Fruit fly (Drosophila melanogaster) whole organism, embryonic: ENCODE data around the gene da.

Experiments
- Atf6 ChIP-seq: fragments of 200-800 bp; sonication (Bioruptor generic); IDR thresholded peaks from 2 replicates; pipeline ENCODE4 v1.3.6; 2022; ENCODE audit warnings: missing biosample characterization, missing genetic modification characterization
- BEAF-32 ChIP-seq: fragments of 200-800 bp; sonication (Bioruptor generic); optimal IDR thresholded peaks from 3 replicates; lab custom pipeline; 2017; ENCODE audit warnings: missing biosample characterization, missing genetic modification characterization, mild to moderate bottlenecking, moderate library complexity, missing genetic modification reagents
- BtbVII ChIP-seq: fragments of 200-800 bp; sonication (Bioruptor generic); optimal IDR thresholded peaks from 3 replicates; lab custom pipeline; 2017; ENCODE audit warnings: missing biosample characterization, mild to moderate bottlenecking, missing genetic modification characterization
- C15 ChIP-seq: fragments of 200-800 bp; sonication (Bioruptor generic); IDR thresholded peaks from 3 replicates; pipeline ENCODE4 v1.3.6; 2022; ENCODE audit warnings: missing biosample characterization, missing genetic modification characterization
- CG10267 ChIP-seq: fragments of 200-800 bp; sonication (Bioruptor generic); optimal IDR thresholded peaks from 2 replicates; lab custom pipeline; 2018; ENCODE audit warnings: missing biosample characterization, mild to moderate bottlenecking, missing genetic modification characterization, moderate library complexity
- CG1233 ChIP-seq: fragments of 200-800 bp; sonication (Bioruptor generic); optimal IDR thresholded peaks from 4 replicates; lab custom pipeline; 2018; ENCODE audit warnings: missing biosample characterization, mild to moderate bottlenecking, missing genetic modification characterization
- CG13123 ChIP-seq: fragments of 200-800 bp; sonication (Bioruptor generic); optimal IDR thresholded peaks from 2 replicates; lab custom pipeline; 2016; ENCODE audit warnings: missing biosample characterization, missing genetic modification characterization
- CG13296 ChIP-seq: fragments of 200-800 bp; sonication (Bioruptor generic); optimal IDR thresholded peaks from 3 replicates; lab custom pipeline; 2018; ENCODE audit warnings: missing biosample characterization, mild to moderate bottlenecking, missing genetic modification characterization
- CG14710 ChIP-seq: fragments of 200-800 bp; sonication (Bioruptor generic); optimal IDR thresholded peaks from 3 replicates; lab custom pipeline; 2019; ENCODE audit warnings: missing biosample characterization, mild to moderate bottlenecking, missing genetic modification characterization, moderate library complexity
- CG15073 ChIP-seq: fragments of 200-800 bp; sonication (Bioruptor generic); optimal IDR thresholded peaks from 2 replicates; lab custom pipeline; 2016; ENCODE audit warnings: missing biosample characterization, missing genetic modification characterization
- CG2875 ChIP-seq: fragments of 200-800 bp; sonication (Bioruptor generic); optimal IDR thresholded peaks from 2 replicates; lab custom pipeline; 2017; ENCODE audit warnings: missing biosample characterization, mild to moderate bottlenecking, missing genetic modification characterization, missing genetic modification reagents
- CG3847 ChIP-seq: fragments of 200-800 bp; sonication (Bioruptor generic); IDR thresholded peaks from 2 replicates; pipeline ENCODE4 v1.3.6; 2022; ENCODE audit warnings: missing biosample characterization, missing genetic modification characterization
- CG4617 ChIP-seq: fragments of 200-800 bp; sonication (Bioruptor generic); optimal IDR thresholded peaks from 3 replicates; lab custom pipeline; 2016; ENCODE audit warnings: missing biosample characterization, missing genetic modification characterization, borderline replicate concordance
- CG6254 ChIP-seq: fragments of 200-800 bp; sonication (Bioruptor generic); optimal IDR thresholded peaks from 3 replicates; lab custom pipeline; 2017; ENCODE audit warnings: mild to moderate bottlenecking, missing biosample characterization, missing genetic modification reagents, missing genetic modification characterization
- CG7745 ChIP-seq: fragments of 200-800 bp; sonication (Bioruptor generic); optimal IDR thresholded peaks from 2 replicates; lab custom pipeline; 2018; ENCODE audit warnings: missing biosample characterization, mild to moderate bottlenecking, missing genetic modification characterization, moderate library complexity
- CG8478 ChIP-seq: fragments of >200 bp; optimal IDR thresholded peaks from 2 replicates; lab custom pipeline; 2018
- Camta ChIP-seq: fragments of 200-800 bp; sonication (Bioruptor generic); optimal IDR thresholded peaks from 2 replicates; lab custom pipeline; 2016; ENCODE audit warnings: missing biosample characterization, missing genetic modification characterization
- Dll ChIP-seq: fragments of 200-800 bp; sonication (Bioruptor generic); IDR thresholded peaks from 4 replicates; pipeline ENCODE4 v1.3.6; 2022; ENCODE audit warnings: missing biosample characterization, missing genetic modification characterization; ENCODE audit not compliant: partially characterized antibody
- Dref ChIP-seq: fragments of 200-800 bp; sonication (Bioruptor generic); IDR thresholded peaks from 2 replicates; pipeline ENCODE4 v1.3.6; 2022; ENCODE audit warnings: missing biosample characterization, missing genetic modification characterization
- Eip74EF ChIP-seq, 2 experiments: fragments of 200-800 bp in 1 of 2; fragments of >200 bp in 1 of 2; sonication (Bioruptor generic) in 1 of 2; optimal IDR thresholded peaks; 2 replicates each; lab custom pipeline; 2017 to 2019; ENCODE audit warnings: missing biosample characterization in 2 of 2, missing genetic modification characterization in 2 of 2, mild to moderate bottlenecking in 1 of 2, moderate library complexity in 1 of 2
- Fer1 ChIP-seq: fragments of 200-800 bp; sonication (Bioruptor generic); optimal IDR thresholded peaks from 2 replicates; lab custom pipeline; 2017; ENCODE audit warnings: missing biosample characterization, mild to moderate bottlenecking, missing genetic modification characterization
- Hr51 ChIP-seq, 2 experiments: fragments of 200-800 bp; sonication (Bioruptor generic); optimal IDR thresholded peaks; 2 replicates in 1 of 2; 3 replicates in 1 of 2; lab custom pipeline; 2016 to 2018; ENCODE audit warnings: missing biosample characterization in 2 of 2, missing genetic modification characterization in 2 of 2, mild to moderate bottlenecking in 1 of 2, moderate library complexity in 1 of 2
- Lhr ChIP-seq: fragments of 200-800 bp; sonication (Bioruptor generic); optimal IDR thresholded peaks from 3 replicates; lab custom pipeline; 2017; ENCODE audit warnings: mild to moderate bottlenecking, missing biosample characterization, missing genetic modification reagents, missing genetic modification characterization
- Med ChIP-seq: fragments of 200-800 bp; sonication (Bioruptor generic); peaks from one replicate; lab custom pipeline; 2016; ENCODE audit warnings: missing biosample characterization, missing genetic modification characterization, mild to moderate bottlenecking, inconsistent platforms, moderate library complexity
- Opbp ChIP-seq: fragments of 200-800 bp; sonication (Bioruptor generic); IDR thresholded peaks from 3 replicates; pipeline ENCODE4 v1.3.6; 2022; ENCODE audit warnings: missing biosample characterization, missing genetic modification characterization; ENCODE audit not compliant: partially characterized antibody
- PHDP ChIP-seq: fragments of 200-800 bp; sonication (Bioruptor generic); optimal IDR thresholded peaks from 3 replicates; lab custom pipeline; 2018; ENCODE audit warnings: missing biosample characterization, mild to moderate bottlenecking, missing genetic modification characterization, moderate library complexity
- Poxn ChIP-seq: fragments of 200-800 bp; sonication (Bioruptor generic); IDR thresholded peaks from 2 replicates; pipeline ENCODE4 v1.3.6; 2022; ENCODE audit warnings: missing biosample characterization, missing genetic modification characterization
- Sry-δ ChIP-seq: fragments of 200-800 bp; sonication (Bioruptor generic); optimal IDR thresholded peaks from 2 replicates; lab custom pipeline; 2016; ENCODE audit warnings: missing biosample characterization, missing genetic modification characterization
- ato ChIP-seq: fragments of 200-800 bp; sonication (Bioruptor generic); IDR thresholded peaks from 2 replicates; pipeline ENCODE4 v1.3.6; 2022; ENCODE audit warnings: missing biosample characterization, missing genetic modification characterization; ENCODE audit not compliant: partially characterized antibody
- cg ChIP-seq: fragments of 200-800 bp; sonication (Bioruptor generic); optimal IDR thresholded peaks from 3 replicates; lab custom pipeline; 2019; ENCODE audit warnings: missing biosample characterization, mild to moderate bottlenecking, missing genetic modification characterization, moderate library complexity
- chn ChIP-seq: fragments of 200-800 bp; sonication (Bioruptor generic); optimal IDR thresholded peaks from 2 replicates; lab custom pipeline; 2016; ENCODE audit warnings: missing biosample characterization, missing genetic modification characterization
- en ChIP-seq: fragments of 200-800 bp; sonication (Bioruptor generic); optimal IDR thresholded peaks from 2 replicates; lab custom pipeline; 2016; ENCODE audit warnings: missing biosample characterization, missing genetic modification characterization
- hb ChIP-seq: fragments of 200-800 bp; sonication (Bioruptor generic); IDR thresholded peaks from 3 replicates; pipeline ENCODE4 v1.3.6; 2022; ENCODE audit warnings: missing biosample characterization, missing genetic modification characterization; ENCODE audit not compliant: partially characterized antibody
- jigr1 ChIP-seq: fragments of 200-800 bp; sonication (Bioruptor generic); IDR thresholded peaks from 3 replicates; pipeline ENCODE4 v1.3.6; 2022; ENCODE audit warnings: missing biosample characterization, missing genetic modification characterization
- kah ChIP-seq: fragments of 200-800 bp; sonication (Bioruptor generic); optimal IDR thresholded peaks from 2 replicates; lab custom pipeline; 2018; ENCODE audit warnings: missing biosample characterization, mild to moderate bottlenecking, missing genetic modification characterization
- knrl ChIP-seq: fragments of 200-800 bp; sonication (Bioruptor generic); IDR thresholded peaks from 3 replicates; pipeline ENCODE4 v1.3.6; 2022; ENCODE audit warnings: missing biosample characterization, missing genetic modification characterization; ENCODE audit not compliant: partially characterized antibody
- luna ChIP-seq: fragments of 200-800 bp; sonication (Bioruptor generic); optimal IDR thresholded peaks from 2 replicates; lab custom pipeline; 2016; ENCODE audit warnings: missing biosample characterization, missing genetic modification characterization
- maf-S ChIP-seq: fragments of 200-800 bp; sonication (Bioruptor generic); optimal IDR thresholded peaks from 2 replicates; lab custom pipeline; 2016; ENCODE audit warnings: missing biosample characterization, missing genetic modification characterization
- org-1 ChIP-seq: fragments of 200-800 bp; sonication (Bioruptor generic); optimal IDR thresholded peaks from 2 replicates; lab custom pipeline; 2017; ENCODE audit warnings: missing biosample characterization, missing genetic modification characterization
- row ChIP-seq: fragments of 200-800 bp; sonication (Bioruptor generic); IDR thresholded peaks from 3 replicates; pipeline ENCODE4 v1.3.6; 2022; ENCODE audit warnings: missing biosample characterization, missing genetic modification characterization
- sc ChIP-seq, 3 experiments: fragments of >200 bp in 2 of 3; fragments of 200-800 bp in 1 of 3; sonication (Bioruptor generic) in 1 of 3; optimal IDR thresholded peaks; 2 replicates in 2 of 3; 3 replicates in 1 of 3; lab custom pipeline; 2017; ENCODE audit warnings: mild to moderate bottlenecking in 1 of 3, missing biosample characterization in 1 of 3, missing genetic modification characterization in 1 of 3, missing genetic modification reagents in 1 of 3
- seq ChIP-seq: fragments of 200-800 bp; sonication (Bioruptor generic); IDR thresholded peaks from 2 replicates; pipeline ENCODE4 v1.3.6; 2022; ENCODE audit warnings: missing biosample characterization, missing genetic modification characterization
- sima ChIP-seq: fragments of 200-800 bp; sonication (Bioruptor generic); optimal IDR thresholded peaks from 2 replicates; lab custom pipeline; 2016; ENCODE audit warnings: missing biosample characterization, missing genetic modification characterization
- ssp ChIP-seq: fragments of 200-800 bp; sonication (Bioruptor generic); IDR thresholded peaks from 2 replicates; pipeline ENCODE4 v1.3.6; 2022; ENCODE audit warnings: missing biosample characterization, missing genetic modification characterization
- stc ChIP-seq: fragments of 200-800 bp; sonication (Bioruptor generic); IDR thresholded peaks from 2 replicates; pipeline ENCODE4 v1.3.6; 2022; ENCODE audit warnings: missing biosample characterization, missing genetic modification characterization
- unc-4 ChIP-seq: fragments of 200-800 bp; sonication (Bioruptor generic); IDR thresholded peaks from 2 replicates; pipeline ENCODE4 v1.3.6; 2022; ENCODE audit warnings: missing biosample characterization, missing genetic modification characterization; ENCODE audit not compliant: partially characterized antibody
- wor ChIP-seq: fragments of 200-800 bp; sonication (Bioruptor generic); IDR thresholded peaks from 2 replicates; pipeline ENCODE4 v1.3.6; 2022; ENCODE audit warnings: missing biosample characterization, missing genetic modification characterization

Gene da

dm6 chr2L:10387869-10388726 is at the start of gene da (continued):
- TF ChIP-seq CG13123 (GFP tag; lab: Kevin White, UChicago) (peak; percentile 51), Sry-δ (GFP tag; lab: Kevin White, UChicago) (peak; percentile 71), row (peak; percentile 85), stc (peak; percentile 70), jigr1 (GFP tag; lab: Robert Waterston, UW) (no peak), C15 (GFP tag; lab: Robert Waterston, UW) (no peak), CG14710 (tag; lab: Kevin White, UChicago) (peak; percentile 74), CG15073 (GFP tag; lab: Kevin White, UChicago) (no peak), Med (GFP tag; lab: Kevin White, UChicago) (peak; percentile 92), hb (GFP tag; lab: Robert Waterston, UW) (no peak), Fer1 (peak; percentile 26), BtbVII (GFP tag; lab: Kevin White, UChicago) (peak; percentile 19), Poxn (GFP tag; lab: Robert Waterston, UW) (no peak), sc (optimal IDR thresholded peaks at IDR 0.05; lab: Kevin White, UChicago) (no peak), sc (GFP tag; optimal IDR thresholded peaks at IDR 0.05; lab: Kevin White, UChicago) (no peak), sima (GFP tag; lab: Kevin White, UChicago) (no peak), CG7745 (tag; lab: Kevin White, UChicago) (no peak), Opbp (GFP tag; lab: Robert Waterston, UW) (peak; percentile 47; the same call in 1 of the 3 replicates), maf-S (GFP tag; lab: Kevin White, UChicago) (peak; percentile 42), Lhr (GFP tag; lab: Kevin White, UChicago) (peak; percentile 23), Hr51 (GFP tag; optimal IDR thresholded peaks at IDR 0.05; lab: Kevin White, UChicago) (peak; percentile 39 to 46), CG10267 (tag; lab: Kevin White, UChicago) (peak; percentile 64), CG3847 (peak; percentile 15; the same call in 1 of the 2 replicates), Camta (GFP tag; lab: Kevin White, UChicago) (peak; percentile 74), Dll (GFP tag; lab: Robert Waterston, UW) (peak; percentile 46; the same call in 2 of the 4 replicates), PHDP (tag; lab: Kevin White, UChicago) (peak; percentile 68), org-1 (no peak), wor (GFP tag; lab: Robert Waterston, UW) (no peak), seq (GFP tag; lab: Robert Waterston, UW) (no peak; the same call in 1 of the 2 replicates), CG4617 (peak; percentile 49), cg (GFP tag; lab: Kevin White, UChicago) (no peak), CG13296 (GFP tag; lab: Kevin White, UChicago) (peak; percentile 16), CG8478 (lab: Kevin White, UChicago) (no peak), CG2875 (GFP tag; lab: Kevin White, UChicago) (peak; percentile 25), kah (peak; percentile 7), Eip74EF (GFP tag; optimal IDR thresholded peaks at IDR 0.05; lab: Kevin White, UChicago) (peak in 1 of 2 experiments; percentile 70), Dref (GFP tag; lab: Robert Waterston, UW) (peak; percentile 92), luna (no peak), unc-4 (peak; percentile 54; the same call in 1 of the 2 replicates), knrl (GFP tag; lab: Robert Waterston, UW) (peak; percentile 50; the same call in 1 of the 3 replicates), ato (GFP tag; lab: Robert Waterston, UW) (peak; percentile 17; the same call in 1 of the 2 replicates), BEAF-32 (peak; percentile 69), Atf6 (peak; percentile 63), CG6254 (GFP tag; lab: Kevin White, UChicago) (no peak), ssp (GFP tag; lab: Robert Waterston, UW) (peak; percentile 98), en (GFP tag; lab: Kevin White, UChicago) (no peak), CG1233 (GFP tag; lab: Kevin White, UChicago) (no peak), chn (GFP tag; lab: Kevin White, UChicago) (peak; percentile 46)
